Worm (Caenorhabditis elegans) whole organism, L3 larva: ENCODE data around the gene ensh-1.

Source experiments
- daf-12 ChIP-seq: fragments of 150-350 bp; optimal IDR thresholded peaks from 2 replicates; lab custom pipeline; 2014; ENCODE audit warnings: missing biosample characterization, missing genetic modification reagents, missing genetic modification characterization
- elt-1 ChIP-seq: fragments of 150-350 bp; optimal IDR thresholded peaks from 2 replicates; lab custom pipeline; 2014; ENCODE audit warnings: missing biosample characterization, missing genetic modification characterization
- jun-1 ChIP-seq: fragments of 150-350 bp; optimal IDR thresholded peaks from 2 replicates; lab custom pipeline; 2014; ENCODE audit warnings: missing biosample characterization, missing genetic modification reagents, missing genetic modification characterization
- unc-39 ChIP-seq: sonication (generic microtip); optimal IDR thresholded peaks from 4 replicates; lab custom pipeline; 2017; ENCODE audit warnings: missing biosample characterization, missing genetic modification characterization

ce11 chrX:8902920-8903319, 2.3 kb upstream of the ensh-1 start:
- TF ChIP-seq unc-39 (tag; lab: Kevin White, UChicago) (no peak), elt-1 (tag; lab: Kevin White, UChicago) (no peak), daf-12 (tag; lab: Kevin White, UChicago) (no peak), jun-1 (tag; lab: Kevin White, UChicago) (no peak)
